Worm (Caenorhabditis elegans) whole organism, late embryonic: ENCODE measurements around the gene F53E2.2.

Source experiments
- K09A11.1 ChIP-seq: sonication (generic microtip); optimal IDR thresholded peaks from 2 replicates; lab custom pipeline; 2017; ENCODE audit warnings: antibody characterized with exemption, mild to moderate bottlenecking, missing genetic modification characterization, missing compliant biosample characterization; ENCODE audit not compliant: insufficient read depth
- T23F11.4 ChIP-seq: fragments of 200-800 bp; sonication (Bioruptor generic); optimal IDR thresholded peaks from 2 replicates; lab custom pipeline; 2018; ENCODE audit warnings: mild to moderate bottlenecking, missing genetic modification characterization, missing compliant biosample characterization
- Y22D7AL.16 ChIP-seq: sonication (generic microtip); optimal IDR thresholded peaks from 2 replicates; lab custom pipeline; 2016; ENCODE audit warnings: missing genetic modification characterization, missing compliant biosample characterization
- ceh-14 ChIP-seq: sonication (generic microtip); optimal IDR thresholded peaks from 2 replicates; lab custom pipeline; 2016; ENCODE audit warnings: missing genotype, missing genetic modification characterization, missing compliant biosample characterization
- ceh-2 ChIP-seq: sonication (generic microtip); optimal IDR thresholded peaks from 2 replicates; lab custom pipeline; 2016; ENCODE audit warnings: missing genotype, missing genetic modification characterization, missing compliant biosample characterization
- ceh-31 ChIP-seq: sonication (generic microtip); optimal IDR thresholded peaks from 2 replicates; lab custom pipeline; 2016; ENCODE audit warnings: missing genetic modification characterization, missing compliant biosample characterization
- ceh-34 ChIP-seq: sonication (generic microtip); optimal IDR thresholded peaks from 2 replicates; lab custom pipeline; 2016; ENCODE audit warnings: mild to moderate bottlenecking, missing genetic modification characterization, missing compliant biosample characterization
- ceh-48 ChIP-seq: sonication (generic microtip); optimal IDR thresholded peaks from 2 replicates; lab custom pipeline; 2016; ENCODE audit warnings: missing genetic modification characterization, inconsistent platforms, missing compliant biosample characterization
- che-1 ChIP-seq: sonication (generic microtip); optimal IDR thresholded peaks from 2 replicates; lab custom pipeline; 2016; ENCODE audit warnings: mild to moderate bottlenecking, missing genetic modification characterization, missing compliant biosample characterization
- dmd-4 ChIP-seq: sonication (generic microtip); optimal IDR thresholded peaks from 2 replicates; lab custom pipeline; 2016; ENCODE audit warnings: borderline replicate concordance, missing genetic modification characterization, missing compliant biosample characterization
- dve-1 ChIP-seq: sonication (generic microtip); optimal IDR thresholded peaks from 2 replicates; lab custom pipeline; 2017; ENCODE audit warnings: antibody characterized with exemption, mild to moderate bottlenecking, missing genetic modification characterization, missing compliant biosample characterization
- ets-4 ChIP-seq: sonication (generic microtip); optimal IDR thresholded peaks from 2 replicates; lab custom pipeline; 2016; ENCODE audit warnings: missing genetic modification characterization, missing compliant biosample characterization
- fax-1 ChIP-seq: sonication (generic microtip); optimal IDR thresholded peaks from 2 replicates; lab custom pipeline; 2016; ENCODE audit warnings: missing genotype, missing genetic modification characterization, missing compliant biosample characterization
- fkh-10 ChIP-seq: fragments of 150-350 bp; optimal IDR thresholded peaks from 2 replicates; lab custom pipeline; 2014; ENCODE audit warnings: missing biosample characterization, missing genetic modification reagents, missing genetic modification characterization
- fkh-6 ChIP-seq: sonication (generic microtip); optimal IDR thresholded peaks from 2 replicates; lab custom pipeline; 2016; ENCODE audit warnings: missing genetic modification characterization, missing compliant biosample characterization
- hlh-15 ChIP-seq: sonication (generic microtip); optimal IDR thresholded peaks from 2 replicates; lab custom pipeline; 2016; ENCODE audit warnings: missing genetic modification characterization, missing compliant biosample characterization
- hlh-6 ChIP-seq: sonication (generic microtip); optimal IDR thresholded peaks from 2 replicates; lab custom pipeline; 2016; ENCODE audit warnings: missing genotype, missing genetic modification characterization, missing compliant biosample characterization
- hlh-8 ChIP-seq: sonication (generic microtip); optimal IDR thresholded peaks from 2 replicates; lab custom pipeline; 2016; ENCODE audit warnings: missing genotype, missing genetic modification characterization, missing compliant biosample characterization
- madf-2 ChIP-seq: sonication (generic microtip); optimal IDR thresholded peaks from 2 replicates; lab custom pipeline; 2017; ENCODE audit warnings: missing genetic modification characterization, missing compliant biosample characterization
- mec-3 ChIP-seq: sonication (generic microtip); optimal IDR thresholded peaks from 2 replicates; lab custom pipeline; 2016; ENCODE audit warnings: borderline replicate concordance, missing genetic modification characterization, missing compliant biosample characterization
- odd-2 ChIP-seq: sonication (generic microtip); optimal IDR thresholded peaks from 2 replicates; lab custom pipeline; 2017; ENCODE audit warnings: antibody characterized with exemption, mild to moderate bottlenecking, missing genetic modification characterization, missing compliant biosample characterization
- pat-9 ChIP-seq: fragments of 200-800 bp; sonication (Bioruptor generic); optimal IDR thresholded peaks from 2 replicates; lab custom pipeline; 2018; ENCODE audit warnings: mild to moderate bottlenecking, missing genetic modification characterization, moderate library complexity, missing compliant biosample characterization
- pax-1 ChIP-seq: fragments of 150-350 bp; optimal IDR thresholded peaks from 2 replicates; lab custom pipeline; 2014; ENCODE audit warnings: missing biosample characterization, missing genetic modification characterization
- pha-2 ChIP-seq: sonication (generic microtip); optimal IDR thresholded peaks from 2 replicates; lab custom pipeline; 2017; ENCODE audit warnings: mild to moderate bottlenecking, missing genetic modification characterization, missing compliant biosample characterization
- pha-4 ChIP-seq: fragments of 150-350 bp; optimal IDR thresholded peaks from 2 replicates; lab custom pipeline; 2018; ENCODE audit warnings: missing biosample characterization, missing genetic modification reagents, missing genetic modification characterization
- pros-1 ChIP-seq: fragments of 150-350 bp; optimal IDR thresholded peaks from 2 replicates; lab custom pipeline; 2014; ENCODE audit warnings: missing biosample characterization, missing genetic modification reagents, missing genetic modification characterization
- sdc-2 ChIP-seq: sonication (generic microtip); optimal IDR thresholded peaks from 2 replicates; lab custom pipeline; 2016; ENCODE audit warnings: missing genotype, missing genetic modification characterization, missing compliant biosample characterization
- sox-4 ChIP-seq: sonication (generic microtip); optimal IDR thresholded peaks from 2 replicates; lab custom pipeline; 2017; ENCODE audit warnings: mild to moderate bottlenecking, missing genetic modification characterization, inconsistent platforms, missing compliant biosample characterization
- tbx-2 ChIP-seq: sonication (generic microtip); optimal IDR thresholded peaks from 2 replicates; lab custom pipeline; 2016; ENCODE audit warnings: missing genetic modification characterization, missing compliant biosample characterization
- ttx-3 ChIP-seq: sonication (generic microtip); optimal IDR thresholded peaks from 2 replicates; lab custom pipeline; 2016; ENCODE audit warnings: missing genetic modification reagents, missing genetic modification characterization, missing compliant biosample characterization
- unc-55 ChIP-seq: sonication (generic microtip); optimal IDR thresholded peaks from 2 replicates; lab custom pipeline; 2017; ENCODE audit warnings: missing biosample characterization, missing genetic modification reagents, missing genetic modification characterization
- zip-5 ChIP-seq: sonication (generic microtip); optimal IDR thresholded peaks from 2 replicates; lab custom pipeline; 2016; ENCODE audit warnings: missing genetic modification characterization, missing compliant biosample characterization
- ztf-16 ChIP-seq: sonication (generic microtip); optimal IDR thresholded peaks from 2 replicates; lab custom pipeline; 2017; ENCODE audit warnings: missing genetic modification characterization, missing compliant biosample characterization

F53E2.2 gene

DNA sequence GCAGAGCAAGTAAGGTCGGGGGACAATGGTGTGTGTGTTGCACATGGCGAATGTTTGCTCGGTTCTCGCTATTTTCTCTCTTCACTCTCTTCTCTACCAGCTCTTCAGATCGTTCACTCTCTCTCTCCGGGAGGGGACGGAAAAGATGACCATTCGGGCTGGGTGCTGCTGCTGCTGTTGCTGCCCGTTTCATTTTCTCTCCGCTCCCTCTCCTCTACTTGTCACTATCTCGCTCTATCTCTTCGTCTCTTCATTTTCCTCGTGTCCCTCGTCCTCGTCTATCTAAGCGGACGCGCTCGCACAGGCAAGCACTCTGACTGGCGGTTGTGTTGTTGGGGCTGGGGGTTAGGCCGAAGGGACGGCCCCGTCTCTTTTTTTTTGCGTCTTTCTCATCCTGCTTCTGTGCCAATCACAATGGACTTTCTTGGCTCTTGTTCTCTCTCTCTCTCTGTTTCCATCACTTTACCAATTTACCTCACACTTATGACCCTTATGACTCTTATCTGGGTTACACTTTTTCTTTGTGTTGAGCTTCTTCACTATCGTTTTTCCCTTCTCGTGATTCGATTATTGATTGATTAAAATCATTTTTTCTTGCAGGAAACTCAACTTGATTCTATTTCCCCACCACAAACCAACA is at the start of gene F53E2.2, which contains the start of gene unc-60 (continued):
- TF ChIP-seq K09A11.1 (tag; lab: Kevin White, UChicago) (no peak), sdc-2 (tag; lab: Kevin White, UChicago) (peak; percentile 40), pat-9 (tag; lab: Kevin White, UChicago) (no peak), unc-55 (GFP tag; lab: Kevin White, UChicago) (peak; percentile 90), ttx-3 (tag; lab: Kevin White, UChicago) (no peak), ceh-14 (peak; percentile 36), hlh-8 (tag; lab: Kevin White, UChicago) (peak; percentile 16), ceh-31 (tag; lab: Kevin White, UChicago) (peak; percentile 78), ets-4 (tag; lab: Kevin White, UChicago) (peak; percentile 39), fax-1 (tag; lab: Kevin White, UChicago) (peak; percentile 10), fkh-10 (GFP tag; lab: Kevin White, UChicago) (no peak), che-1 (tag; lab: Kevin White, UChicago) (no peak), T23F11.4 (GFP tag; lab: Kevin White, UChicago) (no peak), ceh-2 (tag; lab: Kevin White, UChicago) (peak; percentile 42), pros-1 (tag; lab: Kevin White, UChicago) (peak; percentile 24), sox-4 (tag; lab: Kevin White, UChicago) (no peak)
- TF ChIP-seq, all 69 proteins: peak for 28

DNA sequence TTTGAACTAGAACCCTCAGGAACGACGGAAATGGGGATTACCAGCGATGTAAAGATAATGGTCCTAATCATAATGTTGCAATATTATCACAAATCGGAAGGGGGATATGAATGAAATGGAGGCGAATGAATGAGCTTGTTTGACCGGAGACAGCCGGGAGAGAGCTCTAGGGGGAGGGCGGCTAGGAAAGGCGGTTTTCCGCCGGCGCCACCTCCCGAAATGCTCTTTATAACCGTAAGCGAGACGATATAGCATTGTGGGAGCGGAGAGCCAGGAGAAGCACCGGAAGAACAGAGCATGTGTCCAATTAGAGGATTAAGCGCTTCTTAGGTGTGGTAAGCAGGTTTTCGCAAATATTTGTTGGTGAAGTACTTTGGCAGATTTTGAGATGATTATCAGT is 49.3 kb upstream of the F53E2.2 start, which contains the start of gene R12A1.3:
Gene R12A1.3, minus strand, starts transcription at position 200 of the 400 bp plus-strand sequence.
- TF ChIP-seq unc-55 (GFP tag; lab: Kevin White, UChicago) (no peak), mec-3 (tag; lab: Kevin White, UChicago) (peak; percentile 52), Y22D7AL.16 (tag; lab: Kevin White, UChicago) (no peak)

DNA sequence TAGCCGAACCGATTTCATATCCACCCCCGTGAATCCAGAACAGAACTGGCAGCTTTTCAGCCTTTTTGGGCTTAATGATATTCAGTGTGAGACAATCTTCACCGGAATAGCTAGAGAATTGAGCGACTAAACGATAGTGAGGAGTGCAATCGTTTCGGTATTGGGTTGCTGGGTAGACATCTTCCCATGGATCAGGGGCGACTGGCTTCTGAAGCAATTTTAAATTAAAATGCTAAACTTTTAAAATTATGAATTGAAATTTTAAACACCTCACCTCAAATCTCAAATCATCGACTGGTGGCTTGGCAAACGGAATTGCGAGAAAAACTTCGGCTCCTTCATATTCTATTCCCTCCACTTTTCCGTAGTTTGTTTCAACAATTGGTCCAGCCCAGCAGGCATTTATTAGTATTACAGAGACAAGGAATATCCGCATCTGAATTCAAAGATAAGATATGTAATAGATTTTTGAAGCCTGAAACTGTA is 43.1 kb upstream of the F53E2.2 start, which contains the start of gene ges-1:
Gene ges-1, minus strand, starts transcription at position 436 of the 486 bp plus-strand sequence.
- TF ChIP-seq pha-4 (tag; lab: Kevin White, UChicago) = no peak
- TF ChIP-seq madf-2 = no peak
- TF ChIP-seq hlh-6 = no peak
- no peak for TF ChIP-seq tbx-2
- TF ChIP-seq pax-1 (tag; lab: Kevin White, UChicago) = no peak
- no peak for TF ChIP-seq pha-2 (tag; lab: Kevin White, UChicago)
- TF ChIP-seq hlh-15 (tag; lab: Kevin White, UChicago) = no peak
- TF ChIP-seq T23F11.4 (GFP tag; lab: Kevin White, UChicago) = no peak
- TF ChIP-seq odd-2 (tag; lab: Kevin White, UChicago) = no peak
- TF ChIP-seq ceh-34 (tag; lab: Kevin White, UChicago) = no peak
- TF ChIP-seq che-1 (tag; lab: Kevin White, UChicago) = no peak
- no peak for TF ChIP-seq dve-1 (tag; lab: Kevin White, UChicago)
- TF ChIP-seq fkh-6 (tag; lab: Kevin White, UChicago) = no peak
- TF ChIP-seq ztf-16 (tag; lab: Kevin White, UChicago) = no peak
- no peak for TF ChIP-seq sdc-2 (tag; lab: Kevin White, UChicago)
- no peak for TF ChIP-seq zip-5 (tag; lab: Kevin White, UChicago)
- TF ChIP-seq dmd-4 (tag; lab: Kevin White, UChicago) = no peak
- TF ChIP-seq ets-4 (tag; lab: Kevin White, UChicago) = no peak
- no peak for TF ChIP-seq ceh-48 (tag; lab: Kevin White, UChicago)
